Worm (Caenorhabditis elegans): ENCODE data around the gene sdz-19.

ce11 chrX:12469846-12470245 lies 33.3 kb downstream of the sdz-19 start:
- TF ChIP-seq tab-1 (GFP tag; IDR thresholded peaks at IDR 0.05) (no peak), ztf-29 (GFP tag; IDR thresholded peaks at IDR 0.05) (no peak), T22C8.4 (GFP tag; IDR thresholded peaks at IDR 0.05) (no peak), flt-1 (GFP tag; IDR thresholded peaks at IDR 0.05) (no peak), ztf-23 (GFP tag; IDR thresholded peaks at IDR 0.05) (no peak), med-1 (GFP tag; optimal IDR thresholded peaks at IDR 0.05; ENCODE audit: insufficient read depth) (no peak), cog-1 (tag; optimal IDR thresholded peaks at IDR 0.05) (no peak)

Measured in whole organism, midembryonic.